Worm (Caenorhabditis elegans) whole organism, L3 larva: ENCODE results near the gene C34D10.5.

Source experiments
- R02D3.7 ChIP-seq: fragments of 150-350 bp; optimal IDR thresholded peaks from 2 replicates; lab custom pipeline; 2014; ENCODE audit warnings: missing biosample characterization, missing genetic modification characterization
- ZK546.5 ChIP-seq: sonication (generic microtip); optimal IDR thresholded peaks from 2 replicates; lab custom pipeline; 2017; ENCODE audit warnings: missing biosample characterization, missing genetic modification characterization
- aly-2 ChIP-seq: fragments of 150-350 bp; optimal IDR thresholded peaks from 2 replicates; lab custom pipeline; 2014; ENCODE audit warnings: missing biosample characterization, missing genetic modification characterization
- ama-1 ChIP-seq: fragments of 150-350 bp; optimal IDR thresholded peaks from 2 replicates; lab custom pipeline; 2018
- ceh-16 ChIP-seq: sonication (generic microtip); optimal IDR thresholded peaks from 2 replicates; lab custom pipeline; 2017; ENCODE audit warnings: missing biosample characterization, missing genetic modification characterization
- ceh-28 ChIP-seq: fragments of 150-350 bp; optimal IDR thresholded peaks from 2 replicates; lab custom pipeline; 2014; ENCODE audit warnings: missing biosample characterization, missing genetic modification reagents, missing genetic modification characterization
- ceh-9 ChIP-seq: sonication (generic microtip); optimal IDR thresholded peaks from 2 replicates; lab custom pipeline; 2018; ENCODE audit warnings: missing biosample characterization, missing genetic modification characterization
- daf-12 ChIP-seq: fragments of 150-350 bp; optimal IDR thresholded peaks from 2 replicates; lab custom pipeline; 2014; ENCODE audit warnings: missing biosample characterization, missing genetic modification reagents, missing genetic modification characterization
- egl-27 ChIP-seq: sonication (generic microtip); optimal IDR thresholded peaks from 4 replicates; lab custom pipeline; 2017; ENCODE audit warnings: missing biosample characterization, missing genetic modification reagents, missing genetic modification characterization
- egl-5 ChIP-seq: fragments of 150-350 bp; optimal IDR thresholded peaks from 2 replicates; lab custom pipeline; 2017; ENCODE audit warnings: missing biosample characterization, missing genetic modification reagents, missing genetic modification characterization, inconsistent platforms
- elt-1 ChIP-seq: fragments of 150-350 bp; optimal IDR thresholded peaks from 2 replicates; lab custom pipeline; 2014; ENCODE audit warnings: missing biosample characterization, missing genetic modification characterization
- elt-2 ChIP-seq: sonication (generic microtip); optimal IDR thresholded peaks from 2 replicates; lab custom pipeline; 2016; ENCODE audit warnings: missing genetic modification reagents, mild to moderate bottlenecking, missing genetic modification characterization, missing compliant biosample characterization
- eor-1 ChIP-seq, 2 experiments: fragments of 150-350 bp; optimal IDR thresholded peaks; 2 replicates each; lab custom pipeline; 2014 to 2018; ENCODE audit warnings: missing biosample characterization in 2 of 2, missing genetic modification characterization in 2 of 2
- fkh-2 ChIP-seq: fragments of 150-350 bp; optimal IDR thresholded peaks from 2 replicates; lab custom pipeline; 2014; ENCODE audit warnings: missing biosample characterization, missing genetic modification reagents, missing genetic modification characterization
- fos-1 ChIP-seq: fragments of 150-350 bp; optimal IDR thresholded peaks from 2 replicates; lab custom pipeline; 2014; ENCODE audit warnings: missing biosample characterization, missing genetic modification characterization
- hmg-11 ChIP-seq: sonication (generic microtip); optimal IDR thresholded peaks from 2 replicates; lab custom pipeline; 2016; ENCODE audit warnings: missing genetic modification characterization, missing compliant biosample characterization
- lin-15B ChIP-seq: fragments of 150-350 bp; optimal IDR thresholded peaks from 2 replicates; lab custom pipeline; 2014; ENCODE audit warnings: missing biosample characterization, missing genetic modification characterization
- lin-39 ChIP-seq: fragments of 150-350 bp; optimal IDR thresholded peaks from 2 replicates; lab custom pipeline; 2018; ENCODE audit warnings: missing biosample characterization, missing genetic modification reagents, missing genetic modification characterization
- lsy-12 ChIP-seq: sonication (generic microtip); optimal IDR thresholded peaks from 2 replicates; lab custom pipeline; 2016; ENCODE audit warnings: mild to moderate bottlenecking, missing genetic modification characterization, missing compliant biosample characterization
- mdl-1 ChIP-seq: fragments of 150-350 bp; optimal IDR thresholded peaks from 2 replicates; lab custom pipeline; 2014; ENCODE audit warnings: missing biosample characterization, missing genetic modification characterization
- mml-1 ChIP-seq: fragments of 150-350 bp; sonication (generic microtip); optimal IDR thresholded peaks from 3 replicates; lab custom pipeline; 2014; ENCODE audit warnings: missing biosample characterization, missing genetic modification characterization
- nfya-1 ChIP-seq: sonication (generic microtip); optimal IDR thresholded peaks from 2 replicates; lab custom pipeline; 2017; ENCODE audit warnings: missing genetic modification characterization, mild to moderate bottlenecking, missing compliant biosample characterization, antibody characterized with exemption, moderate library complexity; ENCODE audit not compliant: insufficient read depth
- nhr-11 ChIP-seq: fragments of 150-350 bp; optimal IDR thresholded peaks from 2 replicates; lab custom pipeline; 2014; ENCODE audit warnings: missing biosample characterization, missing genetic modification characterization
- nhr-23 ChIP-seq: fragments of 150-350 bp; optimal IDR thresholded peaks from 2 replicates; lab custom pipeline; 2014; ENCODE audit warnings: missing biosample characterization, missing genetic modification reagents, missing genetic modification characterization
- nhr-237 ChIP-seq: fragments of 150-350 bp; optimal IDR thresholded peaks from 2 replicates; lab custom pipeline; 2014; ENCODE audit warnings: missing biosample characterization, missing genetic modification characterization
- nhr-25 ChIP-seq: sonication (generic microtip); optimal IDR thresholded peaks from 2 replicates; lab custom pipeline; 2017; ENCODE audit warnings: missing biosample characterization, missing genetic modification characterization
- nhr-43 ChIP-seq: sonication (generic microtip); optimal IDR thresholded peaks from 2 replicates; lab custom pipeline; 2016; ENCODE audit warnings: mild to moderate bottlenecking, missing genetic modification characterization, missing compliant biosample characterization; ENCODE audit not compliant: poor library complexity, severe bottlenecking
- nhr-67 ChIP-seq: fragments of 150-350 bp; optimal IDR thresholded peaks from 2 replicates; lab custom pipeline; 2014; ENCODE audit warnings: missing biosample characterization, missing genetic modification characterization
- nhr-76 ChIP-seq: fragments of 150-350 bp; sonication (generic microtip); optimal IDR thresholded peaks from 5 replicates; lab custom pipeline; 2014; ENCODE audit warnings: missing biosample characterization, missing genetic modification characterization
- pha-4 ChIP-seq: fragments of 150-350 bp; optimal IDR thresholded peaks from 2 replicates; lab custom pipeline; 2014; ENCODE audit warnings: missing biosample characterization, missing genetic modification reagents, missing genetic modification characterization
- pqm-1 ChIP-seq: fragments of 150-350 bp; optimal IDR thresholded peaks from 2 replicates; lab custom pipeline; 2017; ENCODE audit warnings: missing biosample characterization, missing genetic modification characterization, inconsistent platforms
- sea-2 ChIP-seq: fragments of 150-350 bp; sonication (generic microtip); optimal IDR thresholded peaks from 4 replicates; lab custom pipeline; 2014; ENCODE audit warnings: missing biosample characterization, missing genetic modification reagents, missing genetic modification characterization
- snpc-4 ChIP-seq: fragments of 150-350 bp; optimal IDR thresholded peaks from 2 replicates; lab custom pipeline; 2014; ENCODE audit warnings: missing biosample characterization, missing genetic modification characterization
- tbx-2 ChIP-seq: sonication (generic microtip); optimal IDR thresholded peaks from 2 replicates; lab custom pipeline; 2016; ENCODE audit warnings: mild to moderate bottlenecking, missing genetic modification characterization, missing compliant biosample characterization
- unc-62 ChIP-seq: fragments of 150-350 bp; sonication (generic microtip); optimal IDR thresholded peaks from 4 replicates; lab custom pipeline; 2014; ENCODE audit warnings: missing biosample characterization, missing genetic modification reagents, missing genetic modification characterization

Gene C34D10.5

ce11 chrX:7990282-7990681 is 27.5 kb upstream of the C34D10.5 start:
- TF ChIP-seq egl-27 (tag; lab: Kevin White, UChicago) (peak; percentile 79), ama-1 (lab: Kevin White, UChicago) (no peak), lsy-12 (tag; lab: Kevin White, UChicago) (no peak), nhr-76 (tag; lab: Kevin White, UChicago) (peak; percentile 22), nhr-25 (tag; lab: Kevin White, UChicago) (peak; percentile 27), ceh-28 (tag; lab: Kevin White, UChicago) (peak; percentile 55), lin-15B (tag; lab: Kevin White, UChicago) (no peak), ceh-9 (tag; lab: Kevin White, UChicago) (no peak), nhr-43 (peak; percentile 75), sea-2 (no peak), nhr-23 (tag; lab: Kevin White, UChicago) (peak; percentile 83), tbx-2 (tag; lab: Kevin White, UChicago) (peak; percentile 26)

- TF ChIP-seq lsy-12 (tag; lab: Kevin White, UChicago): no peak
- TF ChIP-seq ceh-9 (tag; lab: Kevin White, UChicago): no peak
- TF ChIP-seq pha-4: no peak
- no peak for TF ChIP-seq snpc-4 (tag; lab: Kevin White, UChicago)
- no peak for TF ChIP-seq sea-2
- TF ChIP-seq ama-1 (lab: Kevin White, UChicago): no peak
- no peak for TF ChIP-seq daf-12 (tag; lab: Kevin White, UChicago)
- TF ChIP-seq, all 47 proteins: peak for 0
Measured at ce11 chrX:7992102-7992501, 25.7 kb upstream of the C34D10.5 start.

DNA sequence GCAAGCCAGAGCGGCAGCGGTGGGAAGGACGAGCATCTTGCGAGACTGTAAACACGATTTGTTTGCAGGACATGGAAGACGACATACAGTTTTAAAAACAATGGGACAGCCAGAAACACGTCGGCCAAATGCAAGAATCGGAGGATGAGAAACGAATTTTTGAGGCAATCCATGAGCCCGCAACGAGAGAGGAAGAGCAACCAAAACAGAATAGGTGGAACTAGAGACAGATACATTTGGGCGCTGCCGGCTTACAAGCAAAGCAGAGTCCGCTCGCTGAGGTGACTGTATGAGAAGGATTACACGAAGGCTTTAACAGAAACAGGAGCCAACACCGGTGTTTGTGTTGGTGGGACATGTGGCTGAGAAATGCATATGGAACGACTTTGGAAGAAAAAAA is 23.3 kb upstream of the C34D10.5 start:
- TF ChIP-seq eor-1 (tag; optimal IDR thresholded peaks at IDR 0.05; lab: Kevin White, UChicago) (no peak), pha-4 (peak; percentile 43), ceh-16 (no peak)

- TF ChIP-seq nfya-1 (tag; lab: Kevin White, UChicago) (no peak), pha-4 (peak; percentile 72), nhr-67 (tag; lab: Kevin White, UChicago) (no peak), pqm-1 (tag; lab: Kevin White, UChicago) (peak; percentile 33), elt-2 (tag; lab: Kevin White, UChicago) (peak; percentile 44), ZK546.5 (tag; lab: Kevin White, UChicago) (no peak)
Measured at ce11 chrX:7997968-7998367, 19.9 kb upstream of the C34D10.5 start, which contains the start of gene sdpn-1. sdpn-1 (minus strand) TSS chrX:7998229.

DNA sequence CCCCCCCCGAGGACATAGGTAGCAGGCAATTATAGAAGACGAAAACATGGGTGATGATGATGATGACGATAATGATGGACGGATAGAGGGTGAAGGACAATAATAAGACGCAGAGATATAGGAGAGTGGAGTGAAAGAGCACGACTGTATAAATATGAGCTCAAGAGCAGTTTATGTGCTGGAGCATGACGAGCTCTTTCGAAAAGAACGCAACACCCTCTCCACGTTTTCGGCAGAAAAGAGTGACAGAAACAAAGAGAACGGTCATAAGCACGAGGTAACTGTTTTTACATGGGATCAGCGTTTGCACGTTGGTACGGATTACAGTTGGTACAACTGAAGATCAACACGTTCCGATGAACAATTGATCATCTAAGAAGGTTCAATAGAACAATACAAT is 18.9 kb upstream of the C34D10.5 start:
- TF ChIP-seq ceh-28 (tag; lab: Kevin White, UChicago): no peak
- TF ChIP-seq lsy-12 (tag; lab: Kevin White, UChicago): no peak
- TF ChIP-seq ama-1 (lab: Kevin White, UChicago): no peak
- TF ChIP-seq nhr-67 (tag; lab: Kevin White, UChicago): no peak
- TF ChIP-seq lin-15B (tag; lab: Kevin White, UChicago): no peak
- no peak for TF ChIP-seq pqm-1 (tag; lab: Kevin White, UChicago)
- no peak for TF ChIP-seq nhr-11
- no peak for TF ChIP-seq nhr-43
- no peak for TF ChIP-seq snpc-4 (tag; lab: Kevin White, UChicago)
- no peak for TF ChIP-seq fkh-2 (tag; lab: Kevin White, UChicago)
- TF ChIP-seq nhr-23 (tag; lab: Kevin White, UChicago): no peak
- TF ChIP-seq mdl-1: no peak
- no peak for TF ChIP-seq R02D3.7 (tag; lab: Kevin White, UChicago)
- TF ChIP-seq daf-12 (tag; lab: Kevin White, UChicago): no peak
- TF ChIP-seq aly-2 (tag; lab: Kevin White, UChicago): no peak

DNA sequence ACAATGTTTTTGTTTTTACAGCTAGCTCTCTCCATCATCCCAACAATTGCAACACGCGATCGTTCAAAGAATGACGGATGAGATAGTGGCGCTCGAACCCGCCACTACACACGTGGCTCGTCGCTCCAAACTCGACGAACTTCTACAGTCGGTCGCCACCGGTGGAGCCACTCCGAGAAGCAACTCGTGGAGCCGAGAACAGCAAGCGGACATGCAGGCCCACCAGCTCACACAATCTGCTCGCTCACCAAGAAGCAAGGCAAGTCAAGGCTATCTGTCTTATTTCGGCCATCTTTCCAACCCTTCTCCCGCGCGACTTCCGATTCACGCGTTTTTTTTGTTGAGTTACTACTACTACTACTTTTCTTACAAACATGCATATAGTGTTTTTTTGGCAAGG is 14.2 kb upstream of the C34D10.5 start, which contains the start of the genes F45E1.1 and F45E1.2:
Gene F45E1.1 (plus strand): TSS at position 20 of the 400 bp plus-strand sequence.
Gene F45E1.2 (plus strand): TSS at position 71 of the 400 bp plus-strand sequence.
- peak; percentile 67 for TF ChIP-seq lin-39 (tag; lab: Kevin White, UChicago)
- TF ChIP-seq fos-1 (tag; lab: Kevin White, UChicago): no peak

DNA sequence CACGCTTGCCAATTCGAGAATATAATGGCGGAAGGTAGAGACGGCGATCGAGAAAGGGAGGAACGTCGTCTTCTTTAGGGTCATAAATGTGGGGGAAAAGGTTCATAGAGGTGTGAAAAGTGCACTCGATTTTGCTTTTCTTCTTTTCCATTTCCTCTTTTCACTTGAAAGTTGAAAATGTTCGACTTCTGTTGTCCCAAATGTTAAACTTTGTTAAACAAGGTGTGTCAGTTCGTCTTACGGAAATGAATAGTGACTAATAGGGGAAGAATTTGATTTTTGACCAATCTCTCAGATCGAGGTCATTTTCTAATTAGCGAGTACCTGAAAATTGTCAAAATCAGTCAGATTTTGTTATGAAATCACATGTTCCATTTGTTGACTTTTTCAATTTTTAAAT is 13.0 kb upstream of the C34D10.5 start:
- TF ChIP-seq elt-2 (tag; lab: Kevin White, UChicago) (no peak), lsy-12 (tag; lab: Kevin White, UChicago) (no peak), nhr-25 (tag; lab: Kevin White, UChicago) (no peak), tbx-2 (tag; lab: Kevin White, UChicago) (no peak), ceh-16 (no peak), unc-62 (GFP tag; lab: Kevin White, UChicago) (no peak), daf-12 (tag; lab: Kevin White, UChicago) (no peak), nhr-67 (tag; lab: Kevin White, UChicago) (no peak), ceh-28 (tag; lab: Kevin White, UChicago) (no peak), mml-1 (tag; lab: Kevin White, UChicago) (no peak), egl-5 (tag; lab: Kevin White, UChicago) (no peak), nfya-1 (tag; lab: Kevin White, UChicago) (no peak), hmg-11 (tag; lab: Kevin White, UChicago) (no peak), elt-1 (no peak), nhr-237 (tag; lab: Kevin White, UChicago) (no peak), ceh-9 (tag; lab: Kevin White, UChicago) (no peak), lin-15B (tag; lab: Kevin White, UChicago) (no peak), eor-1 (tag; optimal IDR thresholded peaks at IDR 0.05; lab: Kevin White, UChicago) (no peak)
